Worm (Caenorhabditis elegans) whole organism, L4 larva: Measurements from ENCODE around the gene fsn-1.

Source experiments
- D1046.2 ChIP-seq: fragments of 200-800 bp; sonication (Bioruptor generic); IDR thresholded peaks from 2 replicates; pipeline ENCODE4 v1.3.6; 2022; ENCODE audit warnings: missing genetic modification characterization, missing compliant biosample characterization
- F10B5.3 ChIP-seq: sonication (generic microtip); optimal IDR thresholded peaks from 2 replicates; lab custom pipeline; 2016; ENCODE audit warnings: mild to moderate bottlenecking, missing genetic modification characterization, missing compliant biosample characterization
- F26F4.8 ChIP-seq: fragments of 200-800 bp; sonication (Bioruptor generic); conservative IDR thresholded peaks from 2 replicates; pipeline ENCODE4 v1.3.6; 2022; ENCODE audit warnings: missing genetic modification characterization, missing compliant biosample characterization
- T26A8.4 ChIP-seq: fragments of 200-800 bp; sonication (Bioruptor generic); IDR thresholded peaks from 2 replicates; pipeline ENCODE4 v1.3.6; 2022; ENCODE audit warnings: missing genetic modification characterization, missing compliant biosample characterization
- Y105C5A.15 ChIP-seq: fragments of 200-800 bp; sonication (Bioruptor generic); IDR thresholded peaks from 2 replicates; pipeline ENCODE4 v1.3.6; 2022; ENCODE audit warnings: missing genetic modification characterization, missing compliant biosample characterization
- Y48G9A.11 ChIP-seq: fragments of 200-800 bp; sonication (Bioruptor generic); IDR thresholded peaks from 2 replicates; pipeline ENCODE4 v1.3.6; 2022; ENCODE audit warnings: missing genetic modification reagents, missing genetic modification characterization, missing compliant biosample characterization
- ZK546.5 ChIP-seq, 2 experiments: sonication (generic microtip); optimal IDR thresholded peaks; 2 replicates each; lab custom pipeline; 2017; ENCODE audit warnings: missing biosample characterization in 2 of 2, missing genetic modification characterization in 2 of 2
- aha-1 ChIP-seq: fragments of 150-350 bp; peaks from one replicate; lab custom pipeline; 2014; ENCODE audit warnings: missing biosample characterization, missing genetic modification characterization
- ceh-20 ChIP-seq: fragments of 200-800 bp; sonication (Bioruptor generic); IDR thresholded peaks from 2 replicates; pipeline ENCODE4 v1.3.6; 2022; ENCODE audit warnings: missing genetic modification reagents, missing genetic modification characterization, missing compliant biosample characterization
- ces-1 ChIP-seq: fragments of 150-350 bp; sonication (generic microtip); optimal IDR thresholded peaks from 4 replicates; lab custom pipeline; 2014; ENCODE audit warnings: missing biosample characterization, missing genetic modification reagents, missing genetic modification characterization
- cey-2 ChIP-seq: sonication (generic microtip); optimal IDR thresholded peaks from 3 replicates; lab custom pipeline; 2017; ENCODE audit warnings: missing genetic modification characterization, mild to moderate bottlenecking, missing compliant biosample characterization, antibody characterized with exemption, borderline replicate concordance; ENCODE audit not compliant: insufficient read depth
- daf-12 ChIP-seq: fragments of 150-350 bp; optimal IDR thresholded peaks from 2 replicates; lab custom pipeline; 2014; ENCODE audit warnings: missing biosample characterization, missing genetic modification reagents, missing genetic modification characterization
- daf-8 ChIP-seq: fragments of 200-800 bp; sonication (Bioruptor generic); IDR thresholded peaks from 2 replicates; pipeline ENCODE4 v1.3.6; 2022; ENCODE audit warnings: missing genetic modification characterization, missing compliant biosample characterization
- dmd-6 ChIP-seq: fragments of 200-800 bp; sonication (Bioruptor generic); IDR thresholded peaks from 2 replicates; pipeline ENCODE4 v1.3.6; 2022; ENCODE audit warnings: missing genetic modification reagents, missing genetic modification characterization, missing compliant biosample characterization
- dmd-8 ChIP-seq: fragments of 200-800 bp; sonication (Bioruptor generic); IDR thresholded peaks from 2 replicates; pipeline ENCODE4 v1.3.6; 2022; ENCODE audit warnings: missing genetic modification characterization, missing compliant biosample characterization
- dmd-9 ChIP-seq: fragments of 200-800 bp; sonication (Bioruptor generic); IDR thresholded peaks from 2 replicates; pipeline ENCODE4 v1.3.6; 2022; ENCODE audit warnings: missing genetic modification reagents, missing genetic modification characterization, missing compliant biosample characterization
- dve-1 ChIP-seq: sonication (generic microtip); optimal IDR thresholded peaks from 2 replicates; lab custom pipeline; 2017; ENCODE audit warnings: antibody characterized with exemption, mild to moderate bottlenecking, missing genetic modification characterization, missing compliant biosample characterization; ENCODE audit not compliant: insufficient read depth
- egl-27 ChIP-seq: sonication (generic microtip); optimal IDR thresholded peaks from 3 replicates; lab custom pipeline; 2017; ENCODE audit warnings: missing biosample characterization, missing genetic modification reagents, missing genetic modification characterization
- egl-43 ChIP-seq: fragments of 200-800 bp; sonication (Bioruptor generic); IDR thresholded peaks from 2 replicates; pipeline ENCODE4 v1.3.6; 2022; ENCODE audit warnings: missing genetic modification reagents, missing genetic modification characterization, missing compliant biosample characterization
- hlh-30 ChIP-seq: sonication (generic microtip); optimal IDR thresholded peaks from 2 replicates; lab custom pipeline; 2017; ENCODE audit warnings: antibody characterized with exemption, mild to moderate bottlenecking, missing genetic modification characterization, missing compliant biosample characterization; ENCODE audit not compliant: insufficient read depth
- jun-1 ChIP-seq: fragments of 150-350 bp; optimal IDR thresholded peaks from 2 replicates; lab custom pipeline; 2014; ENCODE audit warnings: missing biosample characterization, missing genetic modification reagents, missing genetic modification characterization
- lin-13 ChIP-seq: fragments of 150-350 bp; optimal IDR thresholded peaks from 2 replicates; lab custom pipeline; 2014; ENCODE audit warnings: missing biosample characterization, missing genetic modification reagents, missing genetic modification characterization
- lin-15B ChIP-seq: fragments of 150-350 bp; sonication (generic microtip); optimal IDR thresholded peaks from 3 replicates; lab custom pipeline; 2014; ENCODE audit warnings: missing biosample characterization, missing genetic modification characterization
- lin-29 ChIP-seq: fragments of 200-800 bp; sonication (Bioruptor generic); IDR thresholded peaks from 2 replicates; pipeline ENCODE4 v1.3.6; 2022; ENCODE audit warnings: missing genetic modification reagents, missing genetic modification characterization, missing compliant biosample characterization
- lin-38 ChIP-seq: fragments of 200-800 bp; sonication (Bioruptor generic); IDR thresholded peaks from 2 replicates; pipeline ENCODE4 v1.3.6; 2022; ENCODE audit warnings: missing genetic modification reagents, missing genetic modification characterization, missing compliant biosample characterization
- lsy-2 ChIP-seq, 2 experiments: fragments of 150-350 bp in 1 of 2; sonication (generic microtip) in 1 of 2; optimal IDR thresholded peaks; 2 replicates each; lab custom pipeline; 2014 to 2017; ENCODE audit warnings: missing biosample characterization in 2 of 2, missing genetic modification characterization in 2 of 2
- mdl-1 ChIP-seq, 2 experiments: fragments of 150-350 bp in 1 of 2; sonication (generic microtip) in 1 of 2; optimal IDR thresholded peaks; 2 replicates each; lab custom pipeline; 2014 to 2017; ENCODE audit warnings: missing biosample characterization in 2 of 2, missing genetic modification characterization in 2 of 2
- nhr-102 ChIP-seq: sonication (generic microtip); optimal IDR thresholded peaks from 2 replicates; lab custom pipeline; 2016; ENCODE audit warnings: mild to moderate bottlenecking, missing genetic modification characterization, moderate library complexity, missing compliant biosample characterization
- nhr-11 ChIP-seq: fragments of 150-350 bp; optimal IDR thresholded peaks from 2 replicates; lab custom pipeline; 2014; ENCODE audit warnings: missing biosample characterization, missing genetic modification characterization
- nhr-28 ChIP-seq: fragments of 150-350 bp; optimal IDR thresholded peaks from 2 replicates; lab custom pipeline; 2014; ENCODE audit warnings: missing biosample characterization, missing genetic modification characterization
- nhr-41 ChIP-seq: fragments of 200-800 bp; sonication (Bioruptor generic); IDR thresholded peaks from 2 replicates; pipeline ENCODE4 v1.3.6; 2022; ENCODE audit warnings: missing genetic modification reagents, missing genetic modification characterization, missing compliant biosample characterization
- nhr-42 ChIP-seq: fragments of 200-800 bp; sonication (Bioruptor generic); IDR thresholded peaks from 2 replicates; pipeline ENCODE4 v1.3.6; 2022; ENCODE audit warnings: missing genetic modification characterization, missing compliant biosample characterization
- sdz-12 ChIP-seq: fragments of 200-800 bp; sonication (Bioruptor generic); optimal IDR thresholded peaks from 2 replicates; lab custom pipeline; 2018; ENCODE audit warnings: mild to moderate bottlenecking, missing genetic modification characterization, missing compliant biosample characterization
- set-16 ChIP-seq: fragments of 200-800 bp; sonication (Bioruptor generic); IDR thresholded peaks from 2 replicates; pipeline ENCODE4 v1.3.6; 2022; ENCODE audit warnings: missing genetic modification reagents, missing genetic modification characterization, missing compliant biosample characterization
- spr-1 ChIP-seq: sonication (generic microtip); optimal IDR thresholded peaks from 2 replicates; lab custom pipeline; 2016; ENCODE audit warnings: mild to moderate bottlenecking, missing genetic modification characterization, missing compliant biosample characterization
- tra-1 ChIP-seq: fragments of 200-800 bp; sonication (Bioruptor generic); IDR thresholded peaks from 2 replicates; pipeline ENCODE4 v1.3.6; 2022; ENCODE audit warnings: missing genetic modification reagents, missing genetic modification characterization, missing compliant biosample characterization
- unc-39 ChIP-seq: sonication (generic microtip); optimal IDR thresholded peaks from 2 replicates; lab custom pipeline; 2017; ENCODE audit warnings: missing biosample characterization, missing genetic modification characterization
- unc-62 ChIP-seq, 3 experiments: fragments of 150-350 bp in 1 of 3; sonication (generic microtip); optimal IDR thresholded peaks in 2 of 3; peaks in 1 of 3; 1 replicate in 1 of 3; 2 replicates in 2 of 3; lab custom pipeline; 2014 to 2017; ENCODE audit warnings: missing biosample characterization in 3 of 3, missing genetic modification characterization in 3 of 3, missing genetic modification reagents in 3 of 3, missing genotype in 1 of 3
- zip-11 ChIP-seq: fragments of 200-800 bp; sonication (Bioruptor generic); IDR thresholded peaks from 2 replicates; pipeline ENCODE4 v1.3.6; 2022; ENCODE audit warnings: missing genetic modification characterization, missing compliant biosample characterization
- ztf-11 ChIP-seq: fragments of 150-350 bp; optimal IDR thresholded peaks from 2 replicates; lab custom pipeline; 2014; ENCODE audit warnings: missing biosample characterization, missing genetic modification characterization

Gene fsn-1

ce11 chrIII:4937022-4937421 lies at the start of gene fsn-1:
fsn-1 (plus strand) TSS chrIII:4937322.
- TF ChIP-seq cey-2 (tag; lab: Kevin White, UChicago) (no peak), aha-1 (peak; percentile 72), spr-1 (tag; lab: Kevin White, UChicago) (no peak)

- TF ChIP-seq lin-38 (peak; percentile 45; the same call in 1 of the 2 replicates), aha-1 (peak; percentile 70), dmd-6 (GFP tag; lab: Robert Waterston, UW) (no peak), daf-12 (tag; lab: Kevin White, UChicago) (no peak)
Observed at ce11 chrIII:4890997-4891396, 46.1 kb upstream of the fsn-1 start, which contains the start of gene F26F4.5. F26F4.5 (minus strand) TSS chrIII:4891252.

- no peak for TF ChIP-seq sdz-12 (GFP tag; lab: Kevin White, UChicago)
- TF ChIP-seq D1046.2: no peak
- no peak for TF ChIP-seq dve-1
- TF ChIP-seq nhr-102 (tag; lab: Kevin White, UChicago): no peak
- no peak for TF ChIP-seq daf-8
- TF ChIP-seq Y48G9A.11 (GFP tag; lab: Robert Waterston, UW): no peak
- no peak for TF ChIP-seq ZK546.5 (tag; optimal IDR thresholded peaks at IDR 0.05; lab: Kevin White, UChicago)
- no peak for TF ChIP-seq nhr-11 (tag; lab: Kevin White, UChicago)
- TF ChIP-seq tra-1 (GFP tag; lab: Robert Waterston, UW): no peak
- TF ChIP-seq hlh-30 (tag; lab: Kevin White, UChicago): no peak
- no peak for TF ChIP-seq Y105C5A.15 (GFP tag; lab: Robert Waterston, UW)
- no peak for TF ChIP-seq dmd-8
- no peak for TF ChIP-seq egl-27 (tag; lab: Kevin White, UChicago)
- TF ChIP-seq lin-13 (GFP tag; lab: Kevin White, UChicago): no peak
- TF ChIP-seq dmd-9 (GFP tag; lab: Robert Waterston, UW): no peak
- TF ChIP-seq nhr-28: no peak
- TF ChIP-seq nhr-42 (GFP tag; lab: Robert Waterston, UW): no peak
- TF ChIP-seq ceh-20 (GFP tag; lab: Robert Waterston, UW): no peak
- no peak for TF ChIP-seq F26F4.8
Observed at ce11 chrIII:4893540-4893939, 43.6 kb upstream of the fsn-1 start, which contains the start of gene F26F4.6. F26F4.6 (minus strand) TSS chrIII:4893640.

- TF ChIP-seq F10B5.3 (tag; lab: Kevin White, UChicago): no peak
- TF ChIP-seq lsy-2 (tag; optimal IDR thresholded peaks at IDR 0.05; lab: Kevin White, UChicago): no peak
- TF ChIP-seq unc-62 (GFP tag; optimal IDR thresholded peaks at IDR 0.05 in 1 of 2; lab: Kevin White, UChicago): peak in 1 of 2 experiments; percentile 91
- no peak for TF ChIP-seq unc-62 (tag; optimal IDR thresholded peaks at IDR 0.05; lab: Kevin White, UChicago)
Observed at ce11 chrIII:4895313-4895712, 41.8 kb upstream of the fsn-1 start.

- TF ChIP-seq aha-1 (peak; percentile 50), dmd-6 (GFP tag; lab: Robert Waterston, UW) (peak; percentile 5; the same call in 1 of the 2 replicates), hlh-30 (tag; lab: Kevin White, UChicago) (peak; percentile 76), ces-1 (GFP tag; lab: Kevin White, UChicago) (no peak), nhr-41 (GFP tag; lab: Robert Waterston, UW) (no peak)
Observed at ce11 chrIII:4899035-4899578, 38.0 kb upstream of the fsn-1 start, which contains the start of gene nhl-2. nhl-2 (minus strand) TSS chrIII:4899085.

- TF ChIP-seq set-16 (GFP tag; lab: Robert Waterston, UW) (peak; percentile 96), jun-1 (tag; lab: Kevin White, UChicago) (peak; percentile 96), lin-13 (GFP tag; lab: Kevin White, UChicago) (peak; percentile 97), lsy-2 (tag; optimal IDR thresholded peaks at IDR 0.05; lab: Kevin White, UChicago) (peak; percentile 93 to 97), cey-2 (tag; lab: Kevin White, UChicago) (peak; percentile 9), unc-39 (peak; percentile 90), T26A8.4 (GFP tag; lab: Robert Waterston, UW) (peak; percentile 98), nhr-28 (peak; percentile 98), zip-11 (no peak), ztf-11 (no peak), lin-29 (peak; percentile 94), sdz-12 (GFP tag; lab: Kevin White, UChicago) (peak; percentile 95), egl-43 (GFP tag; lab: Robert Waterston, UW) (peak; percentile 98), mdl-1 (tag; optimal IDR thresholded peaks at IDR 0.05; lab: Kevin White, UChicago) (peak; percentile 79 to 99), lin-15B (tag; lab: Kevin White, UChicago) (peak; percentile 71)
Observed at ce11 chrIII:4899728-4900127, 37.4 kb upstream of the fsn-1 start.
